Worm (Caenorhabditis elegans): Measurements from ENCODE around the gene R07B1.5.

DNA sequence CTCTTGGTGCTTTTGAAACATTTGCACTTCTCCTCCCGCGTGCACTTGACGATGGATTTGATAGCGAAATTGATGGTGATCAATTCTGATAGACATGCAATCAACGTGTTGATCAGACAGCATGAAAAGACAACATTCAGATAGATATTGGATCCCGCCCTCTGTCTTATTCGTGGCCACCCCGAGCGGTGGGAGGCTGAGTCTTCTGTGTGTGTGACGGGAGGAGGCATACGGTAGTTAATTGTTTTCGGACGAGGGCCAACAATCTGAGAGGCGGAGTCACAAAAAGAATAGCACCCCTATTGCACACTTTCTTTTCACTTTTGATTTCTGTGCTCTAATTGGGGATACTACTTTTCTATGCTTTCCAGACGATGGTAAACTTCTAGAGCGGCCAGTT, 17.5 kb upstream of the R07B1.5 start:
- TF ChIP-seq dao-5 (tag; optimal IDR thresholded peaks at IDR 0.05) (no peak), W03F9.2 (tag; optimal IDR thresholded peaks at IDR 0.05) (no peak), him-1 (tag; optimal IDR thresholded peaks at IDR 0.05) (no peak)
